Fruit fly (Drosophila melanogaster): ENCODE results near the gene CG1636.

The CG1636 gene

DNA sequence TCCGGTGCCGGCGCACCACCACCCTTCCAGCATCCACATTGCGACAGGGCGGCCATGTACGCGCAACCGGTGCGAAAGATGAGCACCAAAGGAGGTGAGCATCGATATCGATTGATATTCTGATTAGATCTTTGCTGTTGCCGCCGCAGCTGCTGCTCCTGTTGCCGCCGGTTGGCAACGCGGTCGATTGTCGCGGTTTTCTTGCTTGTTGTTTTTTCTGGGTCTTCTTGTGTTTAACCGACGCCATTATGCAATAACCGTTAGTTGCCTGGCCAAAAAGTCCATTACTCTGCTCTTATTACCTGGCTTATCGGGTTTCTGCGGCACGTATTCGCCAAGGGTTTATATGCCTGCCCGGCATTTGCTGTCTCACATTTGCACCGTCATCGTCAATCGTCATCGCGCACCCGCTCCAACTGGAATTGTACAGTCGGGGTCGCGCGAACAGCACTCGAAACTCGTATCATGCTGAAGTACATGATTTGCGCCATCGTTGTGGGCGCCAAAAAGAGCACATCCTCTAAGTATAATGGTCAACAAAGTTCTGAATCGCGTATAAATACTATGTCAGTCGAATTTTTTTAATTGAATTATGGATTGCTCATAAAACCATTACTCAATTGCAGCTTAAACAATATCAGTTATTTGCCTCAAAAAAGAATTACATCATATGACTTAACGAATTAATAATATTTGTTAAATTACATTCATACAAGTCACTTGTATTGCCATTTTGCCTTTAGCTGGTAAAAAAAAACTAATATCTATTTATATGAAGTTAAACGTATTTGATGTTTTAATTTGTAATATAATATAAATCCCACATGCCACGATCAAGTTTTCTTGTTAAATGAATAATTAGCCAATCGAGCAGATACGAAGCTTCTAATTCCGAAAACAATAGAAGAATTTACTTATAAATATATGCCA is 29.0 kb upstream of the CG1636 start, which contains the start of gene sni (continued):
- no peak for TF ChIP-seq CG13775 (GFP tag; optimal IDR thresholded peaks at IDR 0.05)
- TF ChIP-seq crc (GFP tag; optimal IDR thresholded peaks at IDR 0.05) = no peak
- no peak for TF ChIP-seq NC2α (GFP tag; optimal IDR thresholded peaks at IDR 0.05)
- TF ChIP-seq Mes4 (GFP tag; optimal IDR thresholded peaks at IDR 0.05) = no peak
- TF ChIP-seq CG10431 (GFP tag; optimal IDR thresholded peaks at IDR 0.05) = no peak
- TF ChIP-seq CG15696 (tag; optimal IDR thresholded peaks at IDR 0.05) = no peak
- no peak for TF ChIP-seq CrebB (tag; optimal IDR thresholded peaks at IDR 0.05)
- TF ChIP-seq ERR (GFP tag; optimal IDR thresholded peaks at IDR 0.05) = no peak
- TF ChIP-seq D (optimal IDR thresholded peaks at IDR 0.05) = no peak
- TF ChIP-seq D (GFP tag; optimal IDR thresholded peaks at IDR 0.05) = peak; percentile 4
- TF ChIP-seq cwo (GFP tag; optimal IDR thresholded peaks at IDR 0.05) = no peak
- no peak for TF ChIP-seq Elba2 (GFP tag; optimal IDR thresholded peaks at IDR 0.05)
- no peak for TF ChIP-seq tll (GFP tag; optimal IDR thresholded peaks at IDR 0.05)
- no peak for TF ChIP-seq vfl (GFP tag; optimal IDR thresholded peaks at IDR 0.05)
- no peak for TF ChIP-seq abd-A (tag; optimal IDR thresholded peaks at IDR 0.05)
- no peak for TF ChIP-seq Doc3 (GFP tag; IDR thresholded peaks at IDR 0.05; ENCODE audit: partially characterized antibody)
- no peak for TF ChIP-seq Blimp-1 (GFP tag; optimal IDR thresholded peaks at IDR 0.05)
- TF ChIP-seq Aef1 (GFP tag; IDR thresholded peaks at IDR 0.05) = no peak
- TF ChIP-seq hth (optimal IDR thresholded peaks at IDR 0.05) = no peak
- no peak for TF ChIP-seq salm (tag; optimal IDR thresholded peaks at IDR 0.05)
- no peak for TF ChIP-seq toy (GFP tag; IDR thresholded peaks at IDR 0.05)
- TF ChIP-seq nom (GFP tag; optimal IDR thresholded peaks at IDR 0.05) = no peak
- no peak for TF ChIP-seq Bgb (GFP tag; IDR thresholded peaks at IDR 0.05; ENCODE audit: partially characterized antibody)
- peak in 1 of 2 experiments; percentile 80 for TF ChIP-seq Pdp1 (GFP tag; optimal IDR thresholded peaks at IDR 0.05)
- peak; percentile 15; the same call in 1 of the 2 replicates for TF ChIP-seq lmd (GFP tag; IDR thresholded peaks at IDR 0.05)
- TF ChIP-seq CG7963 (GFP tag; IDR thresholded peaks at IDR 0.05; ENCODE audit: partially characterized antibody) = 0 out of 3 replicates have a peak, but pooled peaks have one; percentile 44
- TF ChIP-seq CG11504 (tag; optimal IDR thresholded peaks at IDR 0.05) = no peak
- no peak for TF ChIP-seq CG17328 (GFP tag; IDR thresholded peaks at IDR 0.05)
- no peak for TF ChIP-seq Hey (tag; optimal IDR thresholded peaks at IDR 0.05)
- no peak for TF ChIP-seq CoRest (tag; optimal IDR thresholded peaks at IDR 0.05)
- no peak for TF ChIP-seq kay (GFP tag; optimal IDR thresholded peaks at IDR 0.05)
- TF ChIP-seq CHES-1-like (GFP tag; optimal IDR thresholded peaks at IDR 0.05) = no peak
- no peak for TF ChIP-seq bcd (GFP tag; optimal IDR thresholded peaks at IDR 0.05)
- TF ChIP-seq az2 (GFP tag; optimal IDR thresholded peaks at IDR 0.05) = peak; percentile 6
- TF ChIP-seq CG12391 (tag; optimal IDR thresholded peaks at IDR 0.05) = peak; percentile 19
- peak; percentile 52 for TF ChIP-seq her (GFP tag; optimal IDR thresholded peaks at IDR 0.05)
- TF ChIP-seq CG1647 (GFP tag; optimal IDR thresholded peaks at IDR 0.05) = no peak
- TF ChIP-seq CG15479 (GFP tag; optimal IDR thresholded peaks at IDR 0.05) = peak; percentile 40
- TF ChIP-seq bsh (GFP tag; optimal IDR thresholded peaks at IDR 0.05) = no peak
- no peak for TF ChIP-seq al (GFP tag; IDR thresholded peaks at IDR 0.05)
- no peak for TF ChIP-seq CG3838 (GFP tag; optimal IDR thresholded peaks at IDR 0.05)
- TF ChIP-seq run (tag; optimal IDR thresholded peaks at IDR 0.05) = no peak
- TF ChIP-seq CG31441 (GFP tag; IDR thresholded peaks at IDR 0.05) = no peak
- no peak for TF ChIP-seq CG32772 (GFP tag; IDR thresholded peaks at IDR 0.05)
- TF ChIP-seq dati (GFP tag; IDR thresholded peaks at IDR 0.05) = no peak
- no peak for TF ChIP-seq crol (GFP tag; IDR thresholded peaks at IDR 0.05)
- TF ChIP-seq dm (GFP tag; optimal IDR thresholded peaks at IDR 0.05) = no peak
- TF ChIP-seq Asciz (GFP tag; optimal IDR thresholded peaks at IDR 0.05) = no peak
- TF ChIP-seq Dip3 (GFP tag; optimal IDR thresholded peaks at IDR 0.05) = no peak
